Worm (Caenorhabditis elegans): ENCODE results near the gene C27A7.5.
"Not testable (repeated sequence)": the region's sequence is repeated elsewhere in the genome, so short reads cannot be mapped to it uniquely, and the experiment has no call there.

- not testable (repeated sequence) for TF ChIP-seq flt-1 (GFP tag; IDR thresholded peaks at IDR 0.05); cog-1 (tag; optimal IDR thresholded peaks at IDR 0.05); klf-2 (GFP tag; conservative IDR thresholded peaks at IDR 0.05); ref-1 (GFP tag; conservative IDR thresholded peaks at IDR 0.05); tab-1 (GFP tag; IDR thresholded peaks at IDR 0.05); med-1 (GFP tag; optimal IDR thresholded peaks at IDR 0.05; ENCODE audit: insufficient read depth); ztf-29 (GFP tag; IDR thresholded peaks at IDR 0.05); ztf-23 (GFP tag; IDR thresholded peaks at IDR 0.05); T22C8.4 (GFP tag; IDR thresholded peaks at IDR 0.05)
Measured at ce11 chrV:12130688-12131087, 31.4 kb downstream of the C27A7.5 start, which contains the start of gene C27A7.6.
